Fruit fly (Drosophila melanogaster) whole organism, embryonic: ENCODE measurements around the gene CG34179.

ENCODE experiments used
- Adf1 ChIP-seq: fragments of 200-800 bp; sonication (Bioruptor generic); IDR thresholded peaks from 2 replicates; pipeline ENCODE4 v1.3.6; 2022; ENCODE audit warnings: missing biosample characterization, missing genetic modification characterization
- Bgb ChIP-seq: fragments of 200-800 bp; sonication (Bioruptor generic); IDR thresholded peaks from 2 replicates; pipeline ENCODE4 v1.3.6; 2022; ENCODE audit warnings: missing biosample characterization, missing genetic modification characterization; ENCODE audit not compliant: partially characterized antibody
- CG12155 ChIP-seq: fragments of 200-800 bp; sonication (Bioruptor generic); optimal IDR thresholded peaks from 3 replicates; lab custom pipeline; 2016; ENCODE audit warnings: missing biosample characterization, missing genetic modification characterization
- CG12299 ChIP-seq: fragments of 200-800 bp; sonication (Bioruptor generic); optimal IDR thresholded peaks from 2 replicates; lab custom pipeline; 2018; ENCODE audit warnings: missing biosample characterization, mild to moderate bottlenecking, missing genetic modification characterization
- CG1233 ChIP-seq: fragments of 200-800 bp; sonication (Bioruptor generic); optimal IDR thresholded peaks from 4 replicates; lab custom pipeline; 2018; ENCODE audit warnings: missing biosample characterization, mild to moderate bottlenecking, missing genetic modification characterization
- CG12769 ChIP-seq: fragments of 200-800 bp; sonication (Bioruptor generic); optimal IDR thresholded peaks from 2 replicates; lab custom pipeline; 2019; ENCODE audit warnings: missing biosample characterization, mild to moderate bottlenecking, missing genetic modification characterization, moderate library complexity
- CG14667 ChIP-seq: fragments of 200-800 bp; sonication (Bioruptor generic); IDR thresholded peaks from 2 replicates; pipeline ENCODE4 v1.3.6; 2022; ENCODE audit warnings: missing biosample characterization, missing genetic modification characterization
- CG16813 ChIP-seq: fragments of 200-800 bp; sonication (Bioruptor generic); IDR thresholded peaks from 3 replicates; pipeline ENCODE4 v1.3.6; 2022; ENCODE audit warnings: missing biosample characterization, missing genetic modification characterization; ENCODE audit not compliant: partially characterized antibody
- CG16815 ChIP-seq: fragments of 200-800 bp; sonication (Bioruptor generic); optimal IDR thresholded peaks from 3 replicates; lab custom pipeline; 2017; ENCODE audit warnings: missing biosample characterization, mild to moderate bottlenecking, missing genetic modification characterization
- CG17385 ChIP-seq: fragments of 200-800 bp; sonication (Bioruptor generic); optimal IDR thresholded peaks from 3 replicates; lab custom pipeline; 2018; ENCODE audit warnings: missing biosample characterization, mild to moderate bottlenecking, missing genetic modification characterization
- CG18262 ChIP-seq: fragments of 200-800 bp; optimal IDR thresholded peaks from 3 replicates; lab custom pipeline; 2019; ENCODE audit warnings: missing biosample characterization, mild to moderate bottlenecking, missing genetic modification characterization, moderate library complexity
- CG18476 ChIP-seq: fragments of 200-800 bp; sonication (Bioruptor generic); optimal IDR thresholded peaks from 2 replicates; lab custom pipeline; 2016; ENCODE audit warnings: missing biosample characterization, mild to moderate bottlenecking, missing genetic modification characterization
- CG2120 ChIP-seq: fragments of 200-800 bp; sonication (Bioruptor generic); optimal IDR thresholded peaks from 3 replicates; lab custom pipeline; 2016; ENCODE audit warnings: missing biosample characterization, missing genetic modification characterization
- CG2712 ChIP-seq: fragments of 200-800 bp; optimal IDR thresholded peaks from 3 replicates; lab custom pipeline; 2019; ENCODE audit warnings: missing biosample characterization, mild to moderate bottlenecking, missing genetic modification characterization, moderate library complexity
- CG31224 ChIP-seq: fragments of 200-800 bp; sonication (Bioruptor generic); IDR thresholded peaks from 2 replicates; pipeline ENCODE4 v1.3.6; 2022; ENCODE audit warnings: missing biosample characterization, missing genetic modification characterization
- CG4360 ChIP-seq: fragments of 200-800 bp; sonication (Bioruptor generic); IDR thresholded peaks from 2 replicates; pipeline ENCODE4 v1.3.6; 2022; ENCODE audit warnings: missing biosample characterization, missing genetic modification characterization
- CG4617 ChIP-seq: fragments of 200-800 bp; sonication (Bioruptor generic); optimal IDR thresholded peaks from 3 replicates; lab custom pipeline; 2016; ENCODE audit warnings: missing biosample characterization, missing genetic modification characterization, borderline replicate concordance
- CG7372 ChIP-seq: fragments of 200-800 bp; sonication (Bioruptor generic); IDR thresholded peaks from 2 replicates; pipeline ENCODE4 v1.3.6; 2022; ENCODE audit warnings: missing biosample characterization, missing genetic modification characterization
- CG8388 ChIP-seq: fragments of 200-800 bp; sonication (Bioruptor generic); optimal IDR thresholded peaks from 2 replicates; lab custom pipeline; 2019; ENCODE audit warnings: missing biosample characterization, mild to moderate bottlenecking, missing genetic modification characterization, moderate library complexity
- CG9609 ChIP-seq: fragments of 200-800 bp; sonication (Bioruptor generic); optimal IDR thresholded peaks from 3 replicates; lab custom pipeline; 2016; ENCODE audit warnings: missing biosample characterization, missing genetic modification characterization
- CG9797 ChIP-seq: fragments of 200-800 bp; sonication (Bioruptor generic); optimal IDR thresholded peaks from 3 replicates; lab custom pipeline; 2018; ENCODE audit warnings: missing biosample characterization, mild to moderate bottlenecking, missing genetic modification characterization
- CG9817 ChIP-seq: fragments of 200-800 bp; sonication (Bioruptor generic); optimal IDR thresholded peaks from 2 replicates; lab custom pipeline; 2018; ENCODE audit warnings: missing biosample characterization, mild to moderate bottlenecking, missing genetic modification characterization, moderate library complexity
- E2f2 ChIP-seq: fragments of 200-800 bp; sonication (Bioruptor generic); IDR thresholded peaks from 2 replicates; pipeline ENCODE4 v1.3.6; 2022; ENCODE audit warnings: missing biosample characterization, missing genetic modification characterization
- Gug ChIP-seq: fragments of 200-800 bp; sonication (Bioruptor generic); IDR thresholded peaks from 4 replicates; pipeline ENCODE4 v1.3.6; 2022; ENCODE audit warnings: missing biosample characterization, missing genetic modification characterization
- HLHmδ ChIP-seq: fragments of 200-800 bp; sonication (Bioruptor generic); optimal IDR thresholded peaks from 2 replicates; lab custom pipeline; 2018; ENCODE audit warnings: missing biosample characterization, mild to moderate bottlenecking, missing genetic modification characterization, moderate library complexity
- HmgZ ChIP-seq: fragments of 200-800 bp; sonication (Bioruptor generic); optimal IDR thresholded peaks from 2 replicates; lab custom pipeline; 2018; ENCODE audit warnings: missing biosample characterization, mild to moderate bottlenecking, missing genetic modification characterization
- MESR4 ChIP-seq: fragments of 200-800 bp; sonication (Bioruptor generic); optimal IDR thresholded peaks from 2 replicates; lab custom pipeline; 2018; ENCODE audit warnings: missing biosample characterization, mild to moderate bottlenecking, missing genetic modification characterization, moderate library complexity
- Meics ChIP-seq: fragments of 200-800 bp; sonication (Bioruptor generic); optimal IDR thresholded peaks from 2 replicates; lab custom pipeline; 2017; ENCODE audit warnings: missing biosample characterization, mild to moderate bottlenecking, missing genetic modification characterization
- Nf-YC ChIP-seq: fragments of 200-800 bp; optimal IDR thresholded peaks from 3 replicates; lab custom pipeline; 2019; ENCODE audit warnings: missing biosample characterization, mild to moderate bottlenecking, missing genetic modification characterization, moderate library complexity
- Pdp1 ChIP-seq, 2 experiments: fragments of 200-800 bp; sonication (Bioruptor generic); optimal IDR thresholded peaks; 3 replicates each; lab custom pipeline; 2016; ENCODE audit warnings: missing biosample characterization in 2 of 2, missing genetic modification characterization in 2 of 2, mild to moderate bottlenecking in 1 of 2, moderate library complexity in 1 of 2
- Rx ChIP-seq: fragments of 200-800 bp; sonication (Bioruptor generic); IDR thresholded peaks from 2 replicates; pipeline ENCODE4 v1.3.6; 2022; ENCODE audit warnings: missing biosample characterization, missing genetic modification characterization
- Vsx1 ChIP-seq: fragments of 200-800 bp; sonication (Bioruptor generic); optimal IDR thresholded peaks from 2 replicates; lab custom pipeline; 2017; ENCODE audit warnings: missing biosample characterization, mild to moderate bottlenecking, missing genetic modification characterization, missing genetic modification reagents
- cwo ChIP-seq: fragments of 200-800 bp; sonication (Bioruptor generic); optimal IDR thresholded peaks from 3 replicates; lab custom pipeline; 2017; ENCODE audit warnings: missing biosample characterization, missing genetic modification characterization, mild to moderate bottlenecking, moderate library complexity, missing genetic modification reagents
- dpn ChIP-seq, 2 experiments: fragments of 200-800 bp; sonication (Bioruptor generic); optimal IDR thresholded peaks; 3 replicates each; lab custom pipeline; 2016; ENCODE audit warnings: missing biosample characterization in 2 of 2, missing genetic modification characterization in 2 of 2
- gsb ChIP-seq: fragments of 200-800 bp; sonication (Bioruptor generic); IDR thresholded peaks from 2 replicates; pipeline ENCODE4 v1.3.6; 2022; ENCODE audit warnings: missing biosample characterization, missing genetic modification characterization
- ind ChIP-seq: fragments of 200-800 bp; sonication (Bioruptor generic); optimal IDR thresholded peaks from 3 replicates; lab custom pipeline; 2016; ENCODE audit warnings: missing biosample characterization, missing genetic modification characterization
- knrl ChIP-seq: fragments of 200-800 bp; sonication (Bioruptor generic); IDR thresholded peaks from 3 replicates; pipeline ENCODE4 v1.3.6; 2022; ENCODE audit warnings: missing biosample characterization, missing genetic modification characterization; ENCODE audit not compliant: partially characterized antibody
- lilli ChIP-seq: fragments of 200-800 bp; sonication (Bioruptor generic); optimal IDR thresholded peaks from 3 replicates; lab custom pipeline; 2016; ENCODE audit warnings: missing biosample characterization, missing genetic modification characterization
- odd ChIP-seq: fragments of 200-800 bp; sonication (Bioruptor generic); optimal IDR thresholded peaks from 2 replicates; lab custom pipeline; 2017; ENCODE audit warnings: missing biosample characterization, mild to moderate bottlenecking, missing genetic modification characterization
- onecut ChIP-seq: fragments of 200-800 bp; sonication (Bioruptor generic); IDR thresholded peaks from 2 replicates; pipeline ENCODE4 v1.3.6; 2022; ENCODE audit warnings: missing biosample characterization, missing genetic modification characterization
- phol ChIP-seq: fragments of 200-800 bp; sonication (Bioruptor generic); optimal IDR thresholded peaks from 3 replicates; lab custom pipeline; 2018; ENCODE audit warnings: missing biosample characterization, mild to moderate bottlenecking, missing genetic modification characterization, moderate library complexity
- prd ChIP-seq, 3 experiments: fragments of >200 bp in 2 of 3; fragments of 200-800 bp in 1 of 3; sonication (Bioruptor generic) in 1 of 3; optimal IDR thresholded peaks in 2 of 3; IDR thresholded peaks in 1 of 3; 2 replicates in 2 of 3; 3 replicates in 1 of 3; pipeline versions ENCODE4 v1.3.6 to Lab custom; 2017 to 2022; ENCODE audit warnings: missing biosample characterization in 1 of 3, missing genetic modification characterization in 1 of 3
- pzg ChIP-seq: fragments of 200-800 bp; sonication (Bioruptor generic); optimal IDR thresholded peaks from 3 replicates; lab custom pipeline; 2018; ENCODE audit warnings: missing biosample characterization, mild to moderate bottlenecking, missing genetic modification characterization, moderate library complexity
- ranshi ChIP-seq: fragments of 200-800 bp; sonication (Bioruptor generic); IDR thresholded peaks from 2 replicates; pipeline ENCODE4 v1.3.6; 2022; ENCODE audit warnings: missing biosample characterization, missing genetic modification characterization
- sd ChIP-seq: fragments of 200-800 bp; sonication (Bioruptor generic); optimal IDR thresholded peaks from 3 replicates; lab custom pipeline; 2018; ENCODE audit warnings: missing biosample characterization, mild to moderate bottlenecking, missing genetic modification characterization, moderate library complexity
- shn ChIP-seq: fragments of 200-800 bp; sonication (Bioruptor generic); optimal IDR thresholded peaks from 3 replicates; lab custom pipeline; 2016; ENCODE audit warnings: missing biosample characterization, missing genetic modification characterization
- sob ChIP-seq: fragments of 200-800 bp; sonication (Bioruptor generic); IDR thresholded peaks from 2 replicates; pipeline ENCODE4 v1.3.6; 2022; ENCODE audit warnings: missing biosample characterization, missing genetic modification characterization
- zfh1 ChIP-seq: fragments of 200-800 bp; sonication (Bioruptor generic); IDR thresholded peaks from 3 replicates; pipeline ENCODE4 v1.3.6; 2022; ENCODE audit warnings: missing biosample characterization, missing genetic modification characterization

CG34179 gene

dm6 chr2L:6047528-6048160 lies 862 bp downstream of the CG34179 start, which contains the start of gene IPIP (continued):
- TF ChIP-seq pzg (GFP tag; lab: Kevin White, UChicago) (peak; percentile 83), CG9817 (tag; lab: Kevin White, UChicago) (peak; percentile 32), CG8388 (GFP tag; lab: Kevin White, UChicago) (no peak), dpn (GFP tag; optimal IDR thresholded peaks at IDR 0.05; lab: Kevin White, UChicago) (peak; percentile 7 to 29), CG12299 (no peak), CG2712 (tag; lab: Kevin White, UChicago) (peak; percentile 46), Meics (peak; percentile 3), CG9609 (GFP tag; lab: Kevin White, UChicago) (no peak), CG12769 (tag; lab: Kevin White, UChicago) (peak; percentile 31), CG17385 (peak; percentile 22), Rx (GFP tag; lab: Robert Waterston, UW) (peak; percentile 43; the same call in 1 of the 2 replicates), MESR4 (GFP tag; lab: Kevin White, UChicago) (peak; percentile 91), CG2120 (GFP tag; lab: Kevin White, UChicago) (peak; percentile 55), CG4360 (GFP tag; lab: Robert Waterston, UW) (no peak), CG31224 (no peak), zfh1 (GFP tag; lab: Robert Waterston, UW) (peak; percentile 54; the same call in 2 of the 3 replicates), CG16815 (GFP tag; lab: Kevin White, UChicago) (no peak), CG16813 (GFP tag; lab: Robert Waterston, UW) (peak; percentile 87), CG14667 (GFP tag; lab: Robert Waterston, UW) (peak; percentile 18; the same call in 1 of the 2 replicates), prd (optimal IDR thresholded peaks at IDR 0.05; lab: Kevin White, UChicago) (no peak), prd (GFP tag; IDR thresholded peaks at IDR 0.05; lab: Robert Waterston, UW) (peak; percentile 44; the same call in 1 of the 3 replicates), gsb (no peak), cwo (peak; percentile 2), CG4617 (GFP tag; lab: Kevin White, UChicago) (peak; percentile 89), CG7372 (GFP tag; lab: Robert Waterston, UW) (peak; percentile 42; the same call in 1 of the 2 replicates), CG1233 (GFP tag; lab: Kevin White, UChicago) (peak; percentile 53), knrl (GFP tag; lab: Robert Waterston, UW) (peak; percentile 83), Gug (GFP tag; lab: Robert Waterston, UW) (peak; percentile 63; the same call in 1 of the 4 replicates), HmgZ (tag; lab: Kevin White, UChicago) (peak; percentile 59), odd (GFP tag; lab: Kevin White, UChicago) (peak; percentile 6), sd (tag; lab: Kevin White, UChicago) (peak; percentile 16), lilli (GFP tag; lab: Kevin White, UChicago) (peak; percentile 34), Nf-YC (tag; lab: Kevin White, UChicago) (peak; percentile 27), CG18476 (GFP tag; lab: Kevin White, UChicago) (no peak), Bgb (GFP tag; lab: Robert Waterston, UW) (peak; percentile 91), ranshi (GFP tag; lab: Robert Waterston, UW) (0 out of 2 replicates have a peak, but pooled peaks have one; percentile 27), sob (0 out of 2 replicates have a peak, but pooled peaks have one; percentile 36), ind (GFP tag; lab: Kevin White, UChicago) (peak; percentile 12), HLHmδ (GFP tag; lab: Kevin White, UChicago) (peak; percentile 3), CG9797 (peak; percentile 57), phol (peak; percentile 39), E2f2 (GFP tag; lab: Robert Waterston, UW) (peak; percentile 39; the same call in 1 of the 2 replicates), Adf1 (peak; percentile 33; the same call in 1 of the 2 replicates), onecut (peak; percentile 69), Vsx1 (GFP tag; lab: Kevin White, UChicago) (no peak), Pdp1 (GFP tag; optimal IDR thresholded peaks at IDR 0.05; lab: Kevin White, UChicago) (peak in 1 of 2 experiments; percentile 98), CG18262 (peak; percentile 12), shn (GFP tag; lab: Kevin White, UChicago) (no peak), CG12155 (GFP tag; lab: Kevin White, UChicago) (peak; percentile 53)
